Worm (Caenorhabditis elegans) whole organism, young adult: Measurements from ENCODE around the gene nhr-241.

ENCODE experiments used
- F39B2.1 ChIP-seq: fragments of 200-800 bp; sonication (Bioruptor generic); IDR thresholded peaks from 2 replicates; pipeline ENCODE4 v1.3.6; 2022; ENCODE audit warnings: missing genetic modification reagents, missing genetic modification characterization, missing compliant biosample characterization
- aptf-3 ChIP-seq: fragments of 200-800 bp; sonication (Bioruptor generic); IDR thresholded peaks from 2 replicates; pipeline ENCODE4 v1.3.6; 2022; ENCODE audit warnings: missing genetic modification characterization, missing compliant biosample characterization
- cebp-2 ChIP-seq: fragments of 200-800 bp; sonication (Bioruptor generic); IDR thresholded peaks from 2 replicates; pipeline ENCODE4 v1.3.6; 2022; ENCODE audit warnings: missing genetic modification characterization, missing compliant biosample characterization
- him-1 ChIP-seq: sonication (generic microtip); optimal IDR thresholded peaks from 2 replicates; lab custom pipeline; 2016; ENCODE audit warnings: missing genotype, missing genetic modification reagents, missing genetic modification characterization, missing compliant biosample characterization
- nhr-90 ChIP-seq: sonication (generic microtip); optimal IDR thresholded peaks from 2 replicates; lab custom pipeline; 2016; ENCODE audit warnings: missing genotype, mild to moderate bottlenecking, missing genetic modification characterization, missing compliant biosample characterization
- sea-2 ChIP-seq: fragments of 200-800 bp; sonication (Bioruptor generic); IDR thresholded peaks from 2 replicates; pipeline ENCODE4 v1.3.6; 2022; ENCODE audit warnings: missing genetic modification characterization, missing compliant biosample characterization
- somi-1 ChIP-seq: fragments of 200-800 bp; sonication (Bioruptor generic); optimal IDR thresholded peaks from 2 replicates; lab custom pipeline; 2018; ENCODE audit warnings: mild to moderate bottlenecking, missing genetic modification characterization, missing compliant biosample characterization
- tbp1 ChIP-seq: fragments of 200-800 bp; sonication (Bioruptor generic); optimal IDR thresholded peaks from 2 replicates; lab custom pipeline; 2018; ENCODE audit warnings: mild to moderate bottlenecking, missing genetic modification characterization, missing compliant biosample characterization
- ztf-3 ChIP-seq: fragments of 200-800 bp; sonication (Bioruptor generic); optimal IDR thresholded peaks from 2 replicates; lab custom pipeline; 2018; ENCODE audit warnings: mild to moderate bottlenecking, missing genetic modification characterization, missing compliant biosample characterization

DNA sequence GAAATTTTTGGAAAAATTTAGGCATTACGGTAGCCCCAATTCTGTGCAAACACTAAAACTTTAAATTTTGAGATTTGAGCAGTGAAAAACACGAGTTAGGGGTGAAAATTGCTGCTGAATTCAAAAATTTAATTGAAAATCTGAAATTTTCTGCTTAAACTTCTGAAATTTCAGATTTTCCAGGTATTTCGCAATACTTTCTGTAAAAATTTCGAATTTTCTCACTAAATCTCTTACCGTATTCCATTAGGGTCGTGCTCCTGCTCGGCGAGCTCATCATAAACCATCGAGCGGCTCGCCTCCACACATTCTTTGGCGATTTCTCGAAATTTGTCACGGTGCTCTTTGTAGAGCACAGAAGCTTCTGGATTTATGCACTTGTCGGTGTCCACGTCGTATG is 11.9 kb upstream of the nhr-241 start:
- TF ChIP-seq nhr-90 (tag; lab: Kevin White, UChicago) = no peak
- no peak for TF ChIP-seq aptf-3 (GFP tag; lab: Robert Waterston, UW)
- TF ChIP-seq cebp-2 = no peak
- no peak for TF ChIP-seq ztf-3 (GFP tag; lab: Kevin White, UChicago)
- TF ChIP-seq sea-2 = no peak
- no peak for TF ChIP-seq him-1
- TF ChIP-seq somi-1 = no peak
- TF ChIP-seq F39B2.1 (GFP tag; lab: Robert Waterston, UW) = no peak
- no peak for TF ChIP-seq tbp1
